Worm (Caenorhabditis elegans) whole organism, L1 larva: ENCODE data around the gene ckk-1.

Experiments used
- mep-1 ChIP-seq: fragments of 150-350 bp; optimal IDR thresholded peaks from 2 replicates; lab custom pipeline; 2014; ENCODE audit warnings: missing biosample characterization, missing genetic modification characterization
- nhr-11 ChIP-seq: fragments of 150-350 bp; optimal IDR thresholded peaks from 2 replicates; lab custom pipeline; 2014; ENCODE audit warnings: missing biosample characterization, missing genetic modification characterization
- nhr-237 ChIP-seq: fragments of 150-350 bp; optimal IDR thresholded peaks from 2 replicates; lab custom pipeline; 2014; ENCODE audit warnings: missing biosample characterization, missing genetic modification characterization
- nhr-77 ChIP-seq: fragments of 150-350 bp; optimal IDR thresholded peaks from 2 replicates; lab custom pipeline; 2014; ENCODE audit warnings: missing biosample characterization, missing genetic modification characterization
- unc-130 ChIP-seq: fragments of 150-350 bp; optimal IDR thresholded peaks from 2 replicates; lab custom pipeline; 2017; ENCODE audit warnings: missing biosample characterization, missing genetic modification characterization, inconsistent platforms

DNA sequence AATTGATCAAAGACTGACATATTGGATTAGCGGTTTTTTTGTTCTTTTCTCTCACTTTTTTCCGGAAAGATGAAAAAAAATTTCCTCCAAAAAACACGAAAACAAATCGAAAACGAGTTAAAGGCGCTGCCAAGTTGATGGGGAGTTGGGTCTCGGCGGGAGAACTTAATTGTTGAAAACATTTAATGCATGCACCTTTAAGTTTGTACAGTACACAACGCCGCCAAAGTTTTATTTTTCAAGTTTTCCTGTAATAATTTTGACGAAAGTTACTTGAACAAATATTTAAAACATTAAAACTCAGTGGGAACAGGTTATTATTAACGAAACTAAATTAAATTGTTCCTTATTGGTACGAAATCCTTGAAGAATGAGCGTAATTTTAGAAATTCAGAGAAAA lies 66.2 kb downstream of the ckk-1 start:
- TF ChIP-seq nhr-11 (tag; lab: Kevin White, UChicago) (no peak), mep-1 (no peak), nhr-77 (tag; lab: Kevin White, UChicago) (no peak), nhr-237 (tag; lab: Kevin White, UChicago) (no peak), unc-130 (tag; lab: Kevin White, UChicago) (no peak)
